Worm (Caenorhabditis elegans) whole organism, late embryonic: ENCODE results near the gene ZK353.2.
A peak's percentile ranks its signal among the peaks of the same experiment; 100 is the strongest.

Source experiments
- K02D7.2 ChIP-seq: sonication (generic microtip); optimal IDR thresholded peaks from 2 replicates; lab custom pipeline; 2017; ENCODE audit warnings: mild to moderate bottlenecking, missing genetic modification characterization, missing compliant biosample characterization
- K09A11.1 ChIP-seq: sonication (generic microtip); optimal IDR thresholded peaks from 2 replicates; lab custom pipeline; 2017; ENCODE audit warnings: antibody characterized with exemption, mild to moderate bottlenecking, missing genetic modification characterization, missing compliant biosample characterization; ENCODE audit not compliant: insufficient read depth
- T23F11.4 ChIP-seq: fragments of 200-800 bp; sonication (Bioruptor generic); optimal IDR thresholded peaks from 2 replicates; lab custom pipeline; 2018; ENCODE audit warnings: mild to moderate bottlenecking, missing genetic modification characterization, missing compliant biosample characterization
- ahr-1 ChIP-seq: sonication (generic microtip); optimal IDR thresholded peaks from 2 replicates; lab custom pipeline; 2016; ENCODE audit warnings: missing genetic modification characterization, missing compliant biosample characterization
- ama-1 ChIP-seq: fragments of 150-350 bp; optimal IDR thresholded peaks from 2 replicates; lab custom pipeline; 2014
- ceh-14 ChIP-seq: sonication (generic microtip); optimal IDR thresholded peaks from 2 replicates; lab custom pipeline; 2016; ENCODE audit warnings: missing genotype, missing genetic modification characterization, missing compliant biosample characterization
- ceh-2 ChIP-seq: sonication (generic microtip); optimal IDR thresholded peaks from 2 replicates; lab custom pipeline; 2016; ENCODE audit warnings: missing genotype, missing genetic modification characterization, missing compliant biosample characterization
- ceh-22 ChIP-seq: sonication (generic microtip); optimal IDR thresholded peaks from 2 replicates; lab custom pipeline; 2017; ENCODE audit warnings: missing biosample characterization, missing genetic modification characterization
- ceh-30 ChIP-seq: fragments of 150-350 bp; optimal IDR thresholded peaks from 2 replicates; lab custom pipeline; 2014; ENCODE audit warnings: missing biosample characterization, missing genetic modification characterization
- ceh-31 ChIP-seq: sonication (generic microtip); optimal IDR thresholded peaks from 2 replicates; lab custom pipeline; 2016; ENCODE audit warnings: missing genetic modification characterization, missing compliant biosample characterization
- ceh-34 ChIP-seq: sonication (generic microtip); optimal IDR thresholded peaks from 2 replicates; lab custom pipeline; 2016; ENCODE audit warnings: mild to moderate bottlenecking, missing genetic modification characterization, missing compliant biosample characterization
- ceh-45 ChIP-seq: fragments of 200-800 bp; sonication (Bioruptor generic); IDR thresholded peaks from 2 replicates; pipeline ENCODE4 v1.3.6; 2022; ENCODE audit warnings: missing genetic modification reagents, missing genetic modification characterization, missing compliant biosample characterization
- ceh-6 ChIP-seq: fragments of 200-800 bp; sonication (Bioruptor generic); optimal IDR thresholded peaks from 2 replicates; lab custom pipeline; 2018; ENCODE audit warnings: mild to moderate bottlenecking, missing genetic modification characterization, missing compliant biosample characterization
- ceh-9 ChIP-seq: sonication (generic microtip); optimal IDR thresholded peaks from 2 replicates; lab custom pipeline; 2016; ENCODE audit warnings: mild to moderate bottlenecking, missing genetic modification characterization, inconsistent platforms, missing compliant biosample characterization
- che-1 ChIP-seq: sonication (generic microtip); optimal IDR thresholded peaks from 2 replicates; lab custom pipeline; 2016; ENCODE audit warnings: mild to moderate bottlenecking, missing genetic modification characterization, missing compliant biosample characterization
- dmd-4 ChIP-seq: sonication (generic microtip); optimal IDR thresholded peaks from 2 replicates; lab custom pipeline; 2016; ENCODE audit warnings: borderline replicate concordance, missing genetic modification characterization, missing compliant biosample characterization
- dve-1 ChIP-seq: sonication (generic microtip); optimal IDR thresholded peaks from 2 replicates; lab custom pipeline; 2017; ENCODE audit warnings: antibody characterized with exemption, mild to moderate bottlenecking, missing genetic modification characterization, missing compliant biosample characterization
- ets-4 ChIP-seq: sonication (generic microtip); optimal IDR thresholded peaks from 2 replicates; lab custom pipeline; 2016; ENCODE audit warnings: missing genetic modification characterization, missing compliant biosample characterization
- fkh-6 ChIP-seq: sonication (generic microtip); optimal IDR thresholded peaks from 2 replicates; lab custom pipeline; 2016; ENCODE audit warnings: missing genetic modification characterization, missing compliant biosample characterization
- hlh-13 ChIP-seq: fragments of 200-800 bp; sonication (Bioruptor generic); optimal IDR thresholded peaks from 2 replicates; lab custom pipeline; 2018; ENCODE audit warnings: mild to moderate bottlenecking, missing genetic modification characterization, missing compliant biosample characterization
- hlh-30 ChIP-seq: sonication (generic microtip); optimal IDR thresholded peaks from 2 replicates; lab custom pipeline; 2017; ENCODE audit warnings: antibody characterized with exemption, missing genetic modification characterization, missing compliant biosample characterization; ENCODE audit not compliant: insufficient read depth
- hlh-6 ChIP-seq: sonication (generic microtip); optimal IDR thresholded peaks from 2 replicates; lab custom pipeline; 2016; ENCODE audit warnings: missing genotype, missing genetic modification characterization, missing compliant biosample characterization
- hlh-8 ChIP-seq: sonication (generic microtip); optimal IDR thresholded peaks from 2 replicates; lab custom pipeline; 2016; ENCODE audit warnings: missing genotype, missing genetic modification characterization, missing compliant biosample characterization
- lim-6 ChIP-seq: sonication (generic microtip); optimal IDR thresholded peaks from 2 replicates; lab custom pipeline; 2016; ENCODE audit warnings: missing genetic modification characterization, missing compliant biosample characterization
- madf-2 ChIP-seq: sonication (generic microtip); optimal IDR thresholded peaks from 2 replicates; lab custom pipeline; 2017; ENCODE audit warnings: missing genetic modification characterization, missing compliant biosample characterization
- nfya-1 ChIP-seq: sonication (generic microtip); optimal IDR thresholded peaks from 2 replicates; lab custom pipeline; 2017; ENCODE audit warnings: missing genetic modification characterization, mild to moderate bottlenecking, missing compliant biosample characterization, antibody characterized with exemption, moderate library complexity
- nhr-11 ChIP-seq: fragments of 150-350 bp; optimal IDR thresholded peaks from 2 replicates; lab custom pipeline; 2014; ENCODE audit warnings: missing biosample characterization, missing genetic modification characterization
- npax-4 ChIP-seq: sonication (generic microtip); optimal IDR thresholded peaks from 2 replicates; lab custom pipeline; 2016; ENCODE audit warnings: missing genetic modification characterization, missing compliant biosample characterization
- pat-9 ChIP-seq: fragments of 200-800 bp; sonication (Bioruptor generic); optimal IDR thresholded peaks from 2 replicates; lab custom pipeline; 2018; ENCODE audit warnings: mild to moderate bottlenecking, missing genetic modification characterization, moderate library complexity, missing compliant biosample characterization
- pax-1 ChIP-seq: fragments of 150-350 bp; optimal IDR thresholded peaks from 2 replicates; lab custom pipeline; 2014; ENCODE audit warnings: missing biosample characterization, missing genetic modification characterization
- pha-4 ChIP-seq: fragments of 150-350 bp; optimal IDR thresholded peaks from 2 replicates; lab custom pipeline; 2018; ENCODE audit warnings: missing biosample characterization, missing genetic modification reagents, missing genetic modification characterization
- ref-2 ChIP-seq: sonication (generic microtip); optimal IDR thresholded peaks from 2 replicates; lab custom pipeline; 2016; ENCODE audit warnings: missing genetic modification characterization, missing compliant biosample characterization
- sdc-2 ChIP-seq: sonication (generic microtip); optimal IDR thresholded peaks from 2 replicates; lab custom pipeline; 2016; ENCODE audit warnings: missing genotype, missing genetic modification characterization, missing compliant biosample characterization
- syd-9 ChIP-seq: sonication (generic microtip); optimal IDR thresholded peaks from 2 replicates; lab custom pipeline; 2016; ENCODE audit warnings: mild to moderate bottlenecking, missing genetic modification characterization, moderate library complexity, missing compliant biosample characterization
- tbx-2 ChIP-seq: sonication (generic microtip); optimal IDR thresholded peaks from 2 replicates; lab custom pipeline; 2016; ENCODE audit warnings: missing genetic modification characterization, missing compliant biosample characterization
- tbx-7 ChIP-seq: sonication (generic microtip); optimal IDR thresholded peaks from 2 replicates; lab custom pipeline; 2016; ENCODE audit warnings: missing genotype, missing genetic modification characterization, missing compliant biosample characterization
- ttx-3 ChIP-seq: sonication (generic microtip); optimal IDR thresholded peaks from 2 replicates; lab custom pipeline; 2016; ENCODE audit warnings: missing genetic modification reagents, missing genetic modification characterization, missing compliant biosample characterization
- unc-3 ChIP-seq, 2 experiments: fragments of 200-800 bp in 1 of 2; sonication (Bioruptor generic) in 1 of 2; sonication (generic microtip) in 1 of 2; conservative IDR thresholded peaks in 1 of 2; optimal IDR thresholded peaks in 1 of 2; 2 replicates each; pipeline versions ENCODE4 v1.3.6 to Lab custom; 2016 to 2022; ENCODE audit warnings: missing compliant biosample characterization in 2 of 2, missing genetic modification characterization in 2 of 2, missing genetic modification reagents in 1 of 2
- unc-42 ChIP-seq: sonication (generic microtip); optimal IDR thresholded peaks from 2 replicates; lab custom pipeline; 2016; ENCODE audit warnings: missing genotype, missing genetic modification characterization, missing compliant biosample characterization
- unc-55 ChIP-seq: sonication (generic microtip); optimal IDR thresholded peaks from 2 replicates; lab custom pipeline; 2017; ENCODE audit warnings: missing biosample characterization, missing genetic modification reagents, missing genetic modification characterization
- unc-86 ChIP-seq: sonication (generic microtip); optimal IDR thresholded peaks from 2 replicates; lab custom pipeline; 2016; ENCODE audit warnings: missing genetic modification characterization, missing compliant biosample characterization
- ztf-16 ChIP-seq: sonication (generic microtip); optimal IDR thresholded peaks from 2 replicates; lab custom pipeline; 2017; ENCODE audit warnings: missing genetic modification characterization, missing compliant biosample characterization

ZK353.2 gene

DNA sequence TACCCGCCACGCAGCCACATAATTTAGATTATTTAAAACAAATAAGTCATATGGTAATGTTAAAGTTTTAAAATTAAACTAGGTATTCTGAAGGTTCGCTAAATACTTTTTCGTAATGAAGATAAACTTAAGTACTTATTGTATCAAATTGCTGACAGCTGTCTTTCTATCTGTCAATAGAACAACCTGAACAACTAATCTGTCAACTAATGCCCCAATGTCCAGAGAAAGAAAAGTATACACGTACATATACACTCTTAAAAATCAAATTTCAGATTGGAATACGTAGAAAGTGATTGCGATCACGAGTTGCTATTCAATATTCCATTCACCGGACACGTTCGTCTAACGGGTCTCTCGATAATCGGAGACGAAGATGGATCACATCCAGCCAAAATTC lies 12.2 kb downstream of the ZK353.2 start:
- TF ChIP-seq pat-9 (no peak), unc-55 (GFP tag; lab: Kevin White, UChicago) (peak; percentile 30), ceh-22 (tag; lab: Kevin White, UChicago) (no peak)

DNA sequence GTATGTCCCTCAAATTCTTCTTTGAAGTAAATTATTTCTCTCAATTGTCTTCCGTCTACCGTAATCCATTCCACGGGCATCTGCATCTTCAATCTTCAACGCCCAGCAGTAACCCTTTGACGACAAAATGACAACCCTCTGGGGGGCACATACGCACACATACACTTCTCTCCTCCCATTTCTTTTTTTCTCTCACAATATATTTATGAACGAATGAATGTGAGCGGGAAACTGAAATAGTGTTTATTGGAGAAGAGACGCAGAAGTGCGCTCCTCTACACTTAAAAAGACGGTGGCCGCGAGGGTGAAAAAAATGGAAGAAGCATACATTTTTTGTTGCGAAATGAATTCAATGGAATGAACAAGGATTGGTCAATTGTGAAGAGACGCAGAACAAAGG lies 13.5 kb downstream of the ZK353.2 start:
- TF ChIP-seq syd-9 (tag; lab: Kevin White, UChicago), result no peak
- TF ChIP-seq ceh-31 (tag; lab: Kevin White, UChicago), result peak; percentile 75
- peak; percentile 46 for TF ChIP-seq unc-42 (tag; lab: Kevin White, UChicago)
- TF ChIP-seq ceh-22 (tag; lab: Kevin White, UChicago), result no peak
- TF ChIP-seq unc-86 (tag; lab: Kevin White, UChicago), result no peak
- TF ChIP-seq hlh-8 (tag; lab: Kevin White, UChicago), result no peak
- TF ChIP-seq pax-1 (tag; lab: Kevin White, UChicago), result no peak
- no peak for TF ChIP-seq fkh-6
- TF ChIP-seq dmd-4 (tag; lab: Kevin White, UChicago), result peak; percentile 23
- peak; percentile 91 for TF ChIP-seq nfya-1
- TF ChIP-seq ttx-3, result no peak
- no peak for TF ChIP-seq ahr-1 (tag; lab: Kevin White, UChicago)
- no peak for TF ChIP-seq pat-9
- no peak for TF ChIP-seq sdc-2 (tag; lab: Kevin White, UChicago)
- peak; percentile 12 for TF ChIP-seq tbx-2 (tag; lab: Kevin White, UChicago)
- TF ChIP-seq unc-55 (GFP tag; lab: Kevin White, UChicago), result peak; percentile 93
- TF ChIP-seq ref-2 (tag; lab: Kevin White, UChicago), result peak; percentile 67
- no peak for TF ChIP-seq madf-2 (tag; lab: Kevin White, UChicago)
- peak; percentile 27 for TF ChIP-seq dve-1 (tag; lab: Kevin White, UChicago)
- no peak for TF ChIP-seq unc-3 (GFP tag; conservative IDR thresholded peaks at IDR 0.05; lab: Robert Waterston, UW)
- peak; percentile 44 for TF ChIP-seq unc-3 (tag; optimal IDR thresholded peaks at IDR 0.05; lab: Kevin White, UChicago)
- TF ChIP-seq che-1, result no peak
- TF ChIP-seq ceh-2 (tag; lab: Kevin White, UChicago), result peak; percentile 13
- TF ChIP-seq ets-4 (tag; lab: Kevin White, UChicago), result peak; percentile 13

DNA sequence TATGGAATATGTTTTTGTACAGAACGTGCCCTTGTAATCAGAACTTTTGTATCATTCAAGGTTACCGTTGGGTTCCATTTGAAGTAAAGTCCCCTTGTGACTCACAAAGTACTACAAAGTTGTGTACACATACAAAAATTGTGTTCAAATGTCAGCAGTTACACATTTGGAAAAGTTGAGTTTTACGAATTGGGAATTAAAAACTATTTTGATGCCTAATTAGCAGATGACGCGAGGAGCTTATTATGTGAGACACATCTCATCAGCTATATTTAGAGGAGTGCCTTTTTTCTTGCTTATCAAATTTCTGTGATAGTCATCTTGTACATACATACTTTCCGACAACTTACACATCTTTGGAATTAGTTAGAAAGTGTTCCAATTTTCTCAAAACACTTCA lies 15.0 kb downstream of the ZK353.2 start:
- no peak for TF ChIP-seq syd-9 (tag; lab: Kevin White, UChicago)
- TF ChIP-seq tbx-7 (tag; lab: Kevin White, UChicago), result no peak
- no peak for TF ChIP-seq ceh-30 (tag; lab: Kevin White, UChicago)
- no peak for TF ChIP-seq ceh-14 (tag; lab: Kevin White, UChicago)
- TF ChIP-seq ceh-31 (tag; lab: Kevin White, UChicago), result no peak
- TF ChIP-seq K09A11.1 (tag; lab: Kevin White, UChicago), result no peak
- TF ChIP-seq hlh-13 (GFP tag; lab: Kevin White, UChicago), result no peak
- TF ChIP-seq ceh-34 (tag; lab: Kevin White, UChicago), result no peak
- TF ChIP-seq hlh-30 (tag; lab: Kevin White, UChicago), result no peak
- TF ChIP-seq, all 69 proteins: peak for 0

DNA sequence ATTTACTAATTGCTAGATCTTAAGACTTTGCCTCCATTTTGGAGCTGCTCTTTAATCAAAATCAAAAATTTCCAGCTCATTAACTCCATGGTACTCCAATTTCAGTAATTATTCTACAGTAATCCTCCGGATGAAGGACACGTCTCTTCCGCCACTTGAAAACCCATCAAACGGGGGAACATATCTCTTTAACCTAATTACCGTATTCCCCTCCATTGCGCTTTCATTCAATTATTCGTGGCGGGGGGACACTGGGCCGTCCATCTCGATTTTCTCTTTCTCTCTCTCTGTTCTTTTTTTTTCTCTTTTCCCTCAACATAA lies 18.3 kb downstream of the ZK353.2 start:
- TF ChIP-seq unc-42 (tag; lab: Kevin White, UChicago) (peak; percentile 99), hlh-6 (no peak), ceh-45 (GFP tag; lab: Robert Waterston, UW) (no peak), ceh-31 (tag; lab: Kevin White, UChicago) (peak; percentile 67)

DNA sequence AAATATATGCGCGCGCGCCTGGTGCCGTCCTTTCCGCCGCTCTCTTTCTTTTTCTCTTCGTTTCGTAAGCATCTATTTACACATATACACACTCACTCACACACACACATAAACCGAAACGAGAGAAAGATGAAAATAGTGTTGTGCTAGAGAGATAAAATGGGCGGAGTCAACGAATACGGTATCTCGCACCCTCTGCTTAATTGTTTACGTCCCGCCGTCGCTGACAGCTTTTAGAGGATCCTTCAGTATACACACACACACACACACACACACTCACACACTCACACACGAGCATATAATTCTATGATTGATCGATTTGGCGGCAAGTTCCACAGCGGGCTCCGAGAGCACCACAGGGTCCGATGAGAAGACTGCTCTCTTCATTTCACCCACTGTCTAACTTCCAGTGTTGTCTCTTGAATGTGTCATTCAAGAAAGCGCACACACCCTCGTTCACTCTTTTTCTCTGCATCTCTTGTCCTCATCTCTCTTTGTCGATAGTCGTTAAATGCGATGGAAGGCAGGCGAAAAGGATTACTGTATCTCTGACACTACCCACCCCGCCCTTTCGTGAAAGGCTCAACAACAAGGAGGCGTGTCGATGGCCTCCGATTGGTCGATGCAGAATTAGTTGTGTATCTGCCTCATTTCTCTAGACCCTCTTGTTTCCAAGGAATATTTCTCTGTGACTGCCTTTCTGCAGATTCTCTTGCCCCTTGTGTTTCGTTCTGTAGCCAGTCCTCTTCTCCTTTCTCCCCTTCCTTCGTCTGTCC lies 18.9 kb downstream of the ZK353.2 start:
- TF ChIP-seq pax-1 (tag; lab: Kevin White, UChicago) (no peak), T23F11.4 (GFP tag; lab: Kevin White, UChicago) (peak; percentile 9), ahr-1 (tag; lab: Kevin White, UChicago) (no peak), ztf-16 (tag; lab: Kevin White, UChicago) (peak; percentile 55), tbx-2 (tag; lab: Kevin White, UChicago) (peak; percentile 77), K02D7.2 (tag; lab: Kevin White, UChicago) (no peak), nhr-11 (no peak), hlh-30 (tag; lab: Kevin White, UChicago) (peak; percentile 70), ceh-9 (tag; lab: Kevin White, UChicago) (no peak), lim-6 (tag; lab: Kevin White, UChicago) (no peak), hlh-13 (GFP tag; lab: Kevin White, UChicago) (no peak), ama-1 (no peak), hlh-8 (tag; lab: Kevin White, UChicago) (peak; percentile 15), npax-4 (tag; lab: Kevin White, UChicago) (no peak), K09A11.1 (tag; lab: Kevin White, UChicago) (no peak), ceh-6 (GFP tag; lab: Kevin White, UChicago) (peak; percentile 18), pha-4 (tag; lab: Kevin White, UChicago) (no peak)
